Worm (Caenorhabditis elegans) whole organism, L2 larva: ENCODE results near the gene spe-43.
A peak's percentile ranks its signal among the peaks of the same experiment; 100 is the strongest.

ENCODE experiments used
- C34F6.9 ChIP-seq: fragments of 150-350 bp; optimal IDR thresholded peaks from 2 replicates; lab custom pipeline; 2014; ENCODE audit warnings: missing biosample characterization, missing genetic modification characterization
- F13H6.1 ChIP-seq: sonication (generic microtip); optimal IDR thresholded peaks from 2 replicates; lab custom pipeline; 2016; ENCODE audit warnings: missing genetic modification characterization, missing compliant biosample characterization
- R02D3.7 ChIP-seq: fragments of 150-350 bp; optimal IDR thresholded peaks from 2 replicates; lab custom pipeline; 2014; ENCODE audit warnings: missing biosample characterization, missing genetic modification characterization
- ZK546.5 ChIP-seq: sonication (generic microtip); optimal IDR thresholded peaks from 2 replicates; lab custom pipeline; 2017; ENCODE audit warnings: missing biosample characterization, missing genetic modification characterization
- ama-1 ChIP-seq: fragments of 150-350 bp; optimal IDR thresholded peaks from 2 replicates; lab custom pipeline; 2018; ENCODE audit warnings: inconsistent platforms
- blmp-1 ChIP-seq: sonication (generic microtip); optimal IDR thresholded peaks from 2 replicates; lab custom pipeline; 2017; ENCODE audit warnings: missing genetic modification characterization, mild to moderate bottlenecking, missing compliant biosample characterization, antibody characterized with exemption, moderate library complexity; ENCODE audit not compliant: insufficient read depth
- ceh-16 ChIP-seq: fragments of 150-350 bp; optimal IDR thresholded peaks from 2 replicates; lab custom pipeline; 2014; ENCODE audit warnings: missing biosample characterization, missing genetic modification characterization
- ceh-82 ChIP-seq: fragments of 150-350 bp; optimal IDR thresholded peaks from 2 replicates; lab custom pipeline; 2014; ENCODE audit warnings: missing biosample characterization, missing genetic modification characterization
- crh-2 ChIP-seq: sonication (generic microtip); optimal IDR thresholded peaks from 2 replicates; lab custom pipeline; 2017; ENCODE audit warnings: missing biosample characterization, missing genetic modification characterization
- egl-27 ChIP-seq: sonication (generic microtip); optimal IDR thresholded peaks from 3 replicates; lab custom pipeline; 2017; ENCODE audit warnings: missing biosample characterization, missing genetic modification reagents, missing genetic modification characterization
- elt-1 ChIP-seq: fragments of 150-350 bp; optimal IDR thresholded peaks from 2 replicates; lab custom pipeline; 2014; ENCODE audit warnings: missing biosample characterization, missing genetic modification characterization
- elt-3 ChIP-seq: sonication (generic microtip); optimal IDR thresholded peaks from 2 replicates; lab custom pipeline; 2017; ENCODE audit warnings: missing biosample characterization, missing genetic modification characterization
- fos-1 ChIP-seq: fragments of 150-350 bp; optimal IDR thresholded peaks from 2 replicates; lab custom pipeline; 2014; ENCODE audit warnings: missing biosample characterization, missing genetic modification characterization
- gmeb-1 ChIP-seq: fragments of 150-350 bp; optimal IDR thresholded peaks from 2 replicates; lab custom pipeline; 2014; ENCODE audit warnings: missing biosample characterization, missing genetic modification characterization
- lin-11 ChIP-seq: fragments of 150-350 bp; sonication (generic microtip); optimal IDR thresholded peaks from 2 replicates; lab custom pipeline; 2014; ENCODE audit warnings: missing biosample characterization, missing genetic modification characterization, inconsistent platforms, mixed read lengths
- lin-13 ChIP-seq: fragments of 150-350 bp; optimal IDR thresholded peaks from 2 replicates; lab custom pipeline; 2014; ENCODE audit warnings: missing biosample characterization, missing genetic modification reagents, missing genetic modification characterization
- lin-39 ChIP-seq: fragments of 150-350 bp; optimal IDR thresholded peaks from 2 replicates; lab custom pipeline; 2014; ENCODE audit warnings: missing biosample characterization, missing genetic modification reagents, missing genetic modification characterization
- lsy-2 ChIP-seq, 2 experiments: fragments of 150-350 bp in 1 of 2; sonication (generic microtip) in 1 of 2; optimal IDR thresholded peaks; 2 replicates each; lab custom pipeline; 2014 to 2017; ENCODE audit warnings: missing biosample characterization in 2 of 2, missing genetic modification characterization in 2 of 2
- mab-5 ChIP-seq: fragments of 150-350 bp; optimal IDR thresholded peaks from 2 replicates; lab custom pipeline; 2014; ENCODE audit warnings: missing biosample characterization, missing genetic modification characterization
- mbf-1 ChIP-seq: sonication (generic microtip); optimal IDR thresholded peaks from 2 replicates; lab custom pipeline; 2017; ENCODE audit warnings: missing biosample characterization, missing genetic modification characterization
- mdl-1 ChIP-seq, 2 experiments: fragments of 150-350 bp in 1 of 2; sonication (generic microtip) in 1 of 2; optimal IDR thresholded peaks; 2 replicates each; lab custom pipeline; 2017; ENCODE audit warnings: missing biosample characterization in 2 of 2, missing genetic modification characterization in 2 of 2
- nhr-10 ChIP-seq: sonication (generic microtip); optimal IDR thresholded peaks from 2 replicates; lab custom pipeline; 2017; ENCODE audit warnings: missing biosample characterization, missing genetic modification characterization
- nhr-129 ChIP-seq: fragments of 150-350 bp; optimal IDR thresholded peaks from 2 replicates; lab custom pipeline; 2014; ENCODE audit warnings: missing biosample characterization, missing genetic modification characterization
- nhr-23 ChIP-seq: fragments of 150-350 bp; optimal IDR thresholded peaks from 2 replicates; lab custom pipeline; 2014; ENCODE audit warnings: missing biosample characterization, missing genetic modification reagents, missing genetic modification characterization
- nhr-25 ChIP-seq: fragments of 150-350 bp; sonication (generic microtip); optimal IDR thresholded peaks from 3 replicates; lab custom pipeline; 2014; ENCODE audit warnings: missing biosample characterization, missing genetic modification characterization
- nhr-6 ChIP-seq: fragments of 150-350 bp; optimal IDR thresholded peaks from 2 replicates; lab custom pipeline; 2014; ENCODE audit warnings: missing biosample characterization, missing genetic modification characterization
- nhr-77 ChIP-seq: fragments of 150-350 bp; optimal IDR thresholded peaks from 2 replicates; lab custom pipeline; 2014; ENCODE audit warnings: missing biosample characterization, missing genetic modification characterization
- sem-4 ChIP-seq: fragments of 150-350 bp; optimal IDR thresholded peaks from 2 replicates; lab custom pipeline; 2014; ENCODE audit warnings: missing biosample characterization, missing genetic modification reagents, missing genetic modification characterization
- sma-3 ChIP-seq: sonication (generic microtip); optimal IDR thresholded peaks from 2 replicates; lab custom pipeline; 2016; ENCODE audit warnings: missing genetic modification reagents, missing genetic modification characterization, missing compliant biosample characterization
- sma-9 ChIP-seq, 2 experiments: fragments of 150-350 bp in 1 of 2; sonication (generic microtip) in 1 of 2; optimal IDR thresholded peaks; 2 replicates each; lab custom pipeline; 2014 to 2016; ENCODE audit warnings: missing genetic modification characterization in 2 of 2, mild to moderate bottlenecking in 1 of 2, missing biosample characterization in 1 of 2, missing compliant biosample characterization in 1 of 2, missing genetic modification reagents in 1 of 2, moderate library complexity in 1 of 2
- snpc-4 ChIP-seq: fragments of 150-350 bp; optimal IDR thresholded peaks from 2 replicates; lab custom pipeline; 2014; ENCODE audit warnings: missing biosample characterization, missing genetic modification characterization
- unc-55 ChIP-seq: fragments of 150-350 bp; sonication (generic microtip); optimal IDR thresholded peaks from 3 replicates; lab custom pipeline; 2014; ENCODE audit warnings: missing biosample characterization, missing genetic modification reagents, missing genetic modification characterization
- ztf-1 ChIP-seq: fragments of 200-800 bp; sonication (Bioruptor generic); conservative IDR thresholded peaks from 2 replicates; pipeline ENCODE4 v1.3.6; 2022; ENCODE audit warnings: missing genetic modification characterization, missing compliant biosample characterization
- ztf-11 ChIP-seq: sonication (generic microtip); optimal IDR thresholded peaks from 2 replicates; lab custom pipeline; 2017; ENCODE audit warnings: missing biosample characterization, missing genetic modification characterization

Gene spe-43

DNA sequence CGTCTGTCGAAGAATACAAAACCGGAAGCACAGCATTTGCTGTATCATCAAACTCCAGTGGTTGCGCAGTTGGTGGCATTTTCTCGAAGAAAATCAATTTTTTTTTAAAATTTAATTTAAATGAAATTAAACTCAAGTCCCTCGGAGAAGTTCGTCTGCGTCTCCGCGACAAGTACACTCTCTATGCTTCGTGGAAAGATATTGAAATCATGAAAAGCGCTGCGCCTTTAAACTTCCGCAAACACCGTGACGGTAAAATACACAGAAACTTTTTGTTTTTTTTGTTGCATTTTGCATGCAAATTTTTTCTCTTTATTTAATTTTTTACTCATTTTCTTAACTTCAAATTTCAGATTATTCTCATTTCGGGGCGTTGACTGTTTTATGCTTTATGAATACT lies 43.5 kb downstream of the spe-43 start, which contains the start of the genes dli-1, tin-9.2 and exos-4.1:
Gene dli-1 (minus strand): TSS at position 141 of the 400 bp plus-strand sequence.
Gene tin-9.2 (plus strand): TSS at position 344 of the 400 bp plus-strand sequence.
Gene exos-4.1 (plus strand): TSS at position 348 of the 400 bp plus-strand sequence.
- TF ChIP-seq mab-5 (peak; percentile 67), lsy-2 (tag; optimal IDR thresholded peaks at IDR 0.05; lab: Kevin White, UChicago) (peak; percentile 65 to 90), mdl-1 (tag; optimal IDR thresholded peaks at IDR 0.05; lab: Kevin White, UChicago) (peak in 1 of 2 experiments; percentile 5), lin-11 (peak; percentile 23), fos-1 (peak; percentile 47), ZK546.5 (tag; lab: Kevin White, UChicago) (peak; percentile 19), nhr-129 (tag; lab: Kevin White, UChicago) (peak; percentile 90), egl-27 (tag; lab: Kevin White, UChicago) (no peak), unc-55 (GFP tag; lab: Kevin White, UChicago) (peak; percentile 89), crh-2 (tag; lab: Kevin White, UChicago) (peak; percentile 82), nhr-25 (peak; percentile 65), blmp-1 (tag; lab: Kevin White, UChicago) (peak; percentile 6), F13H6.1 (tag; lab: Kevin White, UChicago) (peak; percentile 53), C34F6.9 (peak; percentile 91), lin-39 (no peak), sma-3 (GFP tag; lab: Kevin White, UChicago) (peak; percentile 40), ceh-16 (tag; lab: Kevin White, UChicago) (no peak), gmeb-1 (tag; lab: Kevin White, UChicago) (peak; percentile 84), lin-13 (GFP tag; lab: Kevin White, UChicago) (peak; percentile 66), ztf-11 (tag; lab: Kevin White, UChicago) (no peak), ama-1 (peak; percentile 8)

- TF ChIP-seq nhr-129 (tag; lab: Kevin White, UChicago) (peak; percentile 27), elt-1 (tag; lab: Kevin White, UChicago) (no peak)
- TF ChIP-seq, all 48 proteins: peak for 1
Measured at ce11 chrIV:13096778-13097177, 45.4 kb downstream of the spe-43 start.

ce11 chrIV:13095462-13095861 lies 46.7 kb downstream of the spe-43 start, which contains the start of gene rfc-3:
rfc-3 (plus strand) TSS chrIV:13095762.
- TF ChIP-seq R02D3.7 (tag; lab: Kevin White, UChicago) (no peak), unc-55 (GFP tag; lab: Kevin White, UChicago) (no peak), nhr-129 (tag; lab: Kevin White, UChicago) (no peak), sma-9 (GFP tag; optimal IDR thresholded peaks at IDR 0.05; lab: Kevin White, UChicago) (no peak), sma-9 (tag; optimal IDR thresholded peaks at IDR 0.05; lab: Kevin White, UChicago) (no peak), sma-3 (GFP tag; lab: Kevin White, UChicago) (no peak), ztf-1 (no peak), nhr-23 (no peak), blmp-1 (tag; lab: Kevin White, UChicago) (no peak), gmeb-1 (tag; lab: Kevin White, UChicago) (no peak), mbf-1 (tag; lab: Kevin White, UChicago) (no peak), elt-3 (tag; lab: Kevin White, UChicago) (no peak), nhr-25 (no peak), mdl-1 (tag; optimal IDR thresholded peaks at IDR 0.05; lab: Kevin White, UChicago) (no peak), ceh-82 (tag; lab: Kevin White, UChicago) (no peak), ceh-16 (tag; lab: Kevin White, UChicago) (no peak)

- TF ChIP-seq fos-1 (peak; percentile 32), egl-27 (tag; lab: Kevin White, UChicago) (peak; percentile 6), unc-55 (GFP tag; lab: Kevin White, UChicago) (peak; percentile 94), crh-2 (tag; lab: Kevin White, UChicago) (peak; percentile 76), nhr-10 (tag; lab: Kevin White, UChicago) (no peak), sma-3 (GFP tag; lab: Kevin White, UChicago) (peak; percentile 47), gmeb-1 (tag; lab: Kevin White, UChicago) (peak; percentile 87), C34F6.9 (peak; percentile 86), sma-9 (GFP tag; optimal IDR thresholded peaks at IDR 0.05; lab: Kevin White, UChicago) (peak; percentile 54), sma-9 (tag; optimal IDR thresholded peaks at IDR 0.05; lab: Kevin White, UChicago) (no peak), nhr-129 (tag; lab: Kevin White, UChicago) (peak; percentile 96), nhr-25 (no peak), nhr-77 (tag; lab: Kevin White, UChicago) (no peak), nhr-6 (tag; lab: Kevin White, UChicago) (peak; percentile 23), lsy-2 (tag; optimal IDR thresholded peaks at IDR 0.05; lab: Kevin White, UChicago) (peak; percentile 31 to 86), sem-4 (tag; lab: Kevin White, UChicago) (no peak), snpc-4 (tag; lab: Kevin White, UChicago) (peak; percentile 44)
Measured at ce11 chrIV:13093677-13094076, 48.5 kb downstream of the spe-43 start, which contains the start of the genes prcc-1 and C39E9.12. prcc-1 (minus strand) TSS chrIV:13093795. C39E9.12 (plus strand) TSS chrIV:13094007.
